Worm (Caenorhabditis elegans) whole organism, L3 larva: Measurements from ENCODE around the gene K08F8.7.

Source experiments
- aly-2 ChIP-seq: fragments of 150-350 bp; optimal IDR thresholded peaks from 2 replicates; lab custom pipeline; 2014; ENCODE audit warnings: missing biosample characterization, missing genetic modification characterization
- ceh-16 ChIP-seq: sonication (generic microtip); optimal IDR thresholded peaks from 2 replicates; lab custom pipeline; 2017; ENCODE audit warnings: missing biosample characterization, missing genetic modification characterization
- ceh-28 ChIP-seq: fragments of 150-350 bp; optimal IDR thresholded peaks from 2 replicates; lab custom pipeline; 2014; ENCODE audit warnings: missing biosample characterization, missing genetic modification reagents, missing genetic modification characterization
- egl-27 ChIP-seq: sonication (generic microtip); optimal IDR thresholded peaks from 4 replicates; lab custom pipeline; 2017; ENCODE audit warnings: missing biosample characterization, missing genetic modification reagents, missing genetic modification characterization
- jun-1 ChIP-seq: fragments of 150-350 bp; optimal IDR thresholded peaks from 2 replicates; lab custom pipeline; 2014; ENCODE audit warnings: missing biosample characterization, missing genetic modification reagents, missing genetic modification characterization
- lin-15B ChIP-seq: fragments of 150-350 bp; optimal IDR thresholded peaks from 2 replicates; lab custom pipeline; 2014; ENCODE audit warnings: missing biosample characterization, missing genetic modification characterization
- lin-39 ChIP-seq: fragments of 150-350 bp; optimal IDR thresholded peaks from 2 replicates; lab custom pipeline; 2018; ENCODE audit warnings: missing biosample characterization, missing genetic modification reagents, missing genetic modification characterization
- nhr-11 ChIP-seq: fragments of 150-350 bp; optimal IDR thresholded peaks from 2 replicates; lab custom pipeline; 2014; ENCODE audit warnings: missing biosample characterization, missing genetic modification characterization
- nhr-12 ChIP-seq: fragments of 150-350 bp; optimal IDR thresholded peaks from 2 replicates; lab custom pipeline; 2014; ENCODE audit warnings: missing biosample characterization, missing genetic modification characterization
- nhr-28 ChIP-seq: fragments of 150-350 bp; optimal IDR thresholded peaks from 2 replicates; lab custom pipeline; 2014; ENCODE audit warnings: missing biosample characterization, missing genetic modification characterization
- nhr-76 ChIP-seq: fragments of 150-350 bp; sonication (generic microtip); optimal IDR thresholded peaks from 5 replicates; lab custom pipeline; 2014; ENCODE audit warnings: missing biosample characterization, missing genetic modification characterization
- nhr-77 ChIP-seq: fragments of 150-350 bp; optimal IDR thresholded peaks from 2 replicates; lab custom pipeline; 2014; ENCODE audit warnings: missing biosample characterization, missing genetic modification characterization
- pqm-1 ChIP-seq: fragments of 150-350 bp; optimal IDR thresholded peaks from 2 replicates; lab custom pipeline; 2017; ENCODE audit warnings: missing biosample characterization, missing genetic modification characterization, inconsistent platforms
- unc-39 ChIP-seq: sonication (generic microtip); optimal IDR thresholded peaks from 4 replicates; lab custom pipeline; 2017; ENCODE audit warnings: missing biosample characterization, missing genetic modification characterization

DNA sequence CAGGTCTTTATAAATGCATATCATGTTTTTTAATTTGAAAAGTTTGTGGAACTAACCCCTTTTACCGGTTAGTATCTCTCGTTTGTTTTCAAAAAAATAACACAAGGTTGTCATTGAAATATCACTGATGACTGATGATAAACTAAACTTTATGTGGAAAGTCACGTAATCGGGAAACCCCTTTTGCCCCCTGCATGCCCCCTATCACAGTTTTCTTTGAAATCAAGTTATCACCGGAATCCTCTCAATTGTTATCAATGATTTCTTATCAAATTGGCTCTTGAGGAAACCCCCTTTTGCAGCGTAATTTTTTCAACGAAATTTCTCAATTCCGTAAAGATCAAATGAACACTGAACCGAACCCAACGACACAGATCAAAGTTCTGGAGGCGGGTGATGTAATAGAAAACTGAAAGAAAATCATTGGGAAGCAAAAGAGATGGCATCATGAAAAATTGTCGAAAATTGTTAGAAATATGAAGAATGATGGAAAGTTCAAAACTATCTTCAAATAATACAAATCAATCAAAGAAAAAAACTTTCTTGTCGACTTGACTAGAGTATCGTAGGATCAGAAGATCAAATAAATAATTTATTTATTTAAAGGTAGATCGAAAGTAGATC, 14.7 kb downstream of the K08F8.7 start:
- TF ChIP-seq ceh-28 (tag; lab: Kevin White, UChicago): no peak
- TF ChIP-seq egl-27 (tag; lab: Kevin White, UChicago): no peak
- TF ChIP-seq jun-1 (tag; lab: Kevin White, UChicago): peak; percentile 67
- TF ChIP-seq nhr-12: no peak
- no peak for TF ChIP-seq ceh-16
- TF ChIP-seq lin-15B (tag; lab: Kevin White, UChicago): no peak
- no peak for TF ChIP-seq lin-39 (tag; lab: Kevin White, UChicago)
- TF ChIP-seq nhr-28 (tag; lab: Kevin White, UChicago): no peak
- no peak for TF ChIP-seq nhr-77 (tag; lab: Kevin White, UChicago)
- TF ChIP-seq aly-2 (tag; lab: Kevin White, UChicago): no peak
- TF ChIP-seq nhr-11: no peak
- no peak for TF ChIP-seq nhr-76 (tag; lab: Kevin White, UChicago)
- TF ChIP-seq unc-39 (tag; lab: Kevin White, UChicago): no peak
- peak; percentile 88 for TF ChIP-seq pqm-1 (tag; lab: Kevin White, UChicago)
